Fruit fly (Drosophila melanogaster): Measurements from ENCODE around the gene mtTFB2.

mtTFB2 gene

dm6 chr3R:10045343-10045742, at the start of gene mtTFB2, which contains the start of gene CG11722:
Gene mtTFB2, plus strand, starts transcription at chr3R:10045574.
Gene CG11722, minus strand, starts transcription at chr3R:10045542.
- no peak for TF ChIP-seq noc (tag; optimal IDR thresholded peaks at IDR 0.05)

dm6 chr3R:9996689-9997213, 48.6 kb upstream of the mtTFB2 start, which contains the start of the genes Gr85a and Spn85F:
Gene Gr85a, minus strand, starts transcription at chr3R:9996789.
Gene Spn85F, plus strand, starts transcription at chr3R:9997163.
- no peak for TF ChIP-seq noc (tag; optimal IDR thresholded peaks at IDR 0.05)

dm6 chr3R:10001174-10001789, 44.1 kb upstream of the mtTFB2 start, which contains the start of gene CG5359:
Gene CG5359, minus strand, starts transcription at chr3R:10001276.
- TF ChIP-seq noc (tag; optimal IDR thresholded peaks at IDR 0.05), result no peak

dm6 chr3R:10024032-10024712, 21.2 kb upstream of the mtTFB2 start:
- no peak for TF ChIP-seq noc (tag; optimal IDR thresholded peaks at IDR 0.05)

dm6 chr3R:10025050-10025449, 20.3 kb upstream of the mtTFB2 start, which contains the start of gene CG31407:
Gene CG31407, minus strand, starts transcription at chr3R:10025150.
- TF ChIP-seq noc (tag; optimal IDR thresholded peaks at IDR 0.05), result no peak

dm6 chr3R:10028378-10028777, 17.0 kb upstream of the mtTFB2 start:
- TF ChIP-seq noc (tag; optimal IDR thresholded peaks at IDR 0.05), result no peak

- no peak for TF ChIP-seq noc (tag; optimal IDR thresholded peaks at IDR 0.05)
Measured at dm6 chr3R:10031480-10031879, 13.9 kb upstream of the mtTFB2 start.

dm6 chr3R:10032951-10033720, 12.2 kb upstream of the mtTFB2 start:
- TF ChIP-seq noc (tag; optimal IDR thresholded peaks at IDR 0.05), result no peak

- no peak for TF ChIP-seq noc (tag; optimal IDR thresholded peaks at IDR 0.05)
Measured at dm6 chr3R:10034995-10035446, 10.4 kb upstream of the mtTFB2 start.

- TF ChIP-seq noc (tag; optimal IDR thresholded peaks at IDR 0.05), result no peak
Measured at dm6 chr3R:10035765-10036164, 9.6 kb upstream of the mtTFB2 start.

- no peak for TF ChIP-seq noc (tag; optimal IDR thresholded peaks at IDR 0.05)
Measured at dm6 chr3R:10039188-10039587, 6.2 kb upstream of the mtTFB2 start.

dm6 chr3R:10040505-10040904, 4.9 kb upstream of the mtTFB2 start:
- TF ChIP-seq noc (tag; optimal IDR thresholded peaks at IDR 0.05), result no peak

dm6 chr3R:10042024-10042663, 3.2 kb upstream of the mtTFB2 start:
- TF ChIP-seq noc (tag; optimal IDR thresholded peaks at IDR 0.05), result no peak

- TF ChIP-seq noc (tag; optimal IDR thresholded peaks at IDR 0.05), result peak; percentile 81
Measured at dm6 chr3R:10042664-10043372, 2.6 kb upstream of the mtTFB2 start, which contains the start of the genes Mical and CG3909. Gene Mical, minus strand, starts transcription at chr3R:10042895. Gene CG3909, plus strand, starts transcription at chr3R:10043270.
